Fruit fly (Drosophila melanogaster) whole organism, pupa: ENCODE measurements around the gene Atg5.

Source experiments
- CG10348 ChIP-seq: fragments of 200-800 bp; sonication (Bioruptor generic); IDR thresholded peaks from 2 replicates; pipeline ENCODE4 v1.3.6; 2022; ENCODE audit warnings: missing biosample characterization, missing genetic modification characterization
- CG12605 ChIP-seq: fragments of 200-800 bp; sonication (Bioruptor generic); IDR thresholded peaks from 2 replicates; pipeline ENCODE4 v1.3.6; 2022; ENCODE audit warnings: missing biosample characterization, missing genetic modification characterization
- CG13204 ChIP-seq: fragments of 200-800 bp; sonication (Bioruptor generic); optimal IDR thresholded peaks from 2 replicates; lab custom pipeline; 2018; ENCODE audit warnings: missing biosample characterization, mild to moderate bottlenecking, missing genetic modification characterization, moderate library complexity
- CG14655 ChIP-seq: fragments of 200-800 bp; sonication (Bioruptor generic); optimal IDR thresholded peaks from 3 replicates; lab custom pipeline; 2017; ENCODE audit warnings: mild to moderate bottlenecking, missing biosample characterization, missing genetic modification reagents, missing genetic modification characterization
- CG15710 ChIP-seq: fragments of 200-800 bp; sonication (Bioruptor generic); optimal IDR thresholded peaks from 2 replicates; lab custom pipeline; 2018; ENCODE audit warnings: missing biosample characterization, mild to moderate bottlenecking, missing genetic modification characterization, moderate library complexity
- CG17806 ChIP-seq: fragments of 200-800 bp; sonication (Bioruptor generic); optimal IDR thresholded peaks from 2 replicates; lab custom pipeline; 2018; ENCODE audit warnings: missing biosample characterization, mild to moderate bottlenecking, missing genetic modification characterization, moderate library complexity
- CG32121 ChIP-seq: fragments of 200-800 bp; sonication (Bioruptor generic); IDR thresholded peaks from 2 replicates; pipeline ENCODE4 v1.3.6; 2022; ENCODE audit warnings: missing biosample characterization, missing genetic modification characterization
- CG34367 ChIP-seq: fragments of 200-800 bp; sonication (Bioruptor generic); optimal IDR thresholded peaks from 2 replicates; lab custom pipeline; 2018; ENCODE audit warnings: missing biosample characterization, mild to moderate bottlenecking, missing genetic modification characterization
- CG4496 ChIP-seq: fragments of 200-800 bp; sonication (Bioruptor generic); IDR thresholded peaks from 3 replicates; pipeline ENCODE4 v1.3.6; 2022; ENCODE audit warnings: missing biosample characterization, missing genetic modification characterization
- CG8159 ChIP-seq: fragments of 200-800 bp; sonication (Bioruptor generic); optimal IDR thresholded peaks from 3 replicates; lab custom pipeline; 2018; ENCODE audit warnings: missing biosample characterization, mild to moderate bottlenecking, missing genetic modification characterization, moderate library complexity
- CG8301 ChIP-seq: fragments of 200-800 bp; sonication (Bioruptor generic); optimal IDR thresholded peaks from 2 replicates; lab custom pipeline; 2018; ENCODE audit warnings: missing biosample characterization, mild to moderate bottlenecking, missing genetic modification characterization
- CG9948 ChIP-seq: fragments of 200-800 bp; sonication (Bioruptor generic); optimal IDR thresholded peaks from 2 replicates; lab custom pipeline; 2018; ENCODE audit warnings: missing biosample characterization, mild to moderate bottlenecking, missing genetic modification characterization, moderate library complexity
- D1 ChIP-seq: fragments of 200-800 bp; sonication (Bioruptor generic); optimal IDR thresholded peaks from 2 replicates; lab custom pipeline; 2018; ENCODE audit warnings: missing biosample characterization, mild to moderate bottlenecking, missing genetic modification characterization, moderate library complexity
- EcR ChIP-seq: fragments of 200-800 bp; sonication (Bioruptor generic); optimal IDR thresholded peaks from 3 replicates; lab custom pipeline; 2019; ENCODE audit warnings: missing biosample characterization, missing genetic modification characterization, mild to moderate bottlenecking, moderate library complexity, missing genetic modification reagents
- Ets98B ChIP-seq: fragments of 200-800 bp; sonication (Bioruptor generic); IDR thresholded peaks from 2 replicates; pipeline ENCODE4 v1.3.6; 2022; ENCODE audit warnings: missing biosample characterization, missing genetic modification characterization
- Pif1A ChIP-seq: fragments of 200-800 bp; sonication (Bioruptor generic); optimal IDR thresholded peaks from 3 replicates; lab custom pipeline; 2016; ENCODE audit warnings: missing biosample characterization, missing genetic modification characterization
- Pif1B ChIP-seq: fragments of 200-800 bp; sonication (Bioruptor generic); optimal IDR thresholded peaks from 3 replicates; lab custom pipeline; 2016; ENCODE audit warnings: missing biosample characterization, missing genetic modification characterization
- Snoo ChIP-seq: fragments of 200-800 bp; sonication (Bioruptor generic); optimal IDR thresholded peaks from 3 replicates; lab custom pipeline; 2017; ENCODE audit warnings: missing biosample characterization, mild to moderate bottlenecking, missing genetic modification characterization, inconsistent platforms
- fd96Ca ChIP-seq: fragments of 200-800 bp; sonication (Bioruptor generic); IDR thresholded peaks from 3 replicates; pipeline ENCODE4 v1.3.6; 2022; ENCODE audit warnings: missing biosample characterization, missing genetic modification characterization
- gl ChIP-seq: fragments of 200-800 bp; sonication (Bioruptor generic); optimal IDR thresholded peaks from 2 replicates; lab custom pipeline; 2018; ENCODE audit warnings: missing biosample characterization, mild to moderate bottlenecking, missing genetic modification characterization
- rn ChIP-seq: fragments of 200-800 bp; sonication (Bioruptor generic); IDR thresholded peaks from 2 replicates; pipeline ENCODE4 v1.3.6; 2022; ENCODE audit warnings: missing biosample characterization, missing genetic modification characterization

Gene Atg5

DNA sequence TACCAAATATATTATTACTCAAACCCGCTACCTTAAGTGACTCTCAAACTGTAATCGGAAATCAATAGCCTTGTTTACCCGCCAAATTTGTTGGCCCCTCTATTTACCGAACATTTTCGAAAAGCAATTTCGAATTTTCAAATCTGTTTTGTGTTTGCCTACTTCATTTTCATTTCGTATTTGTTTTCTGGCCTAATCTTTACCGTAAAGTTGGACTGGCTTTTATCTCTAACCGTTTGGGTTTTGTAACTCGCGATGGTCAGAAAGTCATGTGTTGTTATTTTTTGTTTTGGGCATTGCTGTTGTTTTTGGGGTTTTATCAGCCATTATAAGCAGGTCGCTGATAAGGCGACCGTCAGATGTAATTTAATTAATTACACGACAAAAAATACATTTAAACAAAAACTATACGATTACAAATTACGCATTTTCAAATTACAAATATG is 9.8 kb upstream of the Atg5 start:
- no peak for TF ChIP-seq CG17806 (tag; lab: Kevin White, UChicago)
- TF ChIP-seq D1, result no peak
- no peak for TF ChIP-seq CG4496
- no peak for TF ChIP-seq Ets98B
- no peak for TF ChIP-seq CG34367 (tag; lab: Kevin White, UChicago)

DNA sequence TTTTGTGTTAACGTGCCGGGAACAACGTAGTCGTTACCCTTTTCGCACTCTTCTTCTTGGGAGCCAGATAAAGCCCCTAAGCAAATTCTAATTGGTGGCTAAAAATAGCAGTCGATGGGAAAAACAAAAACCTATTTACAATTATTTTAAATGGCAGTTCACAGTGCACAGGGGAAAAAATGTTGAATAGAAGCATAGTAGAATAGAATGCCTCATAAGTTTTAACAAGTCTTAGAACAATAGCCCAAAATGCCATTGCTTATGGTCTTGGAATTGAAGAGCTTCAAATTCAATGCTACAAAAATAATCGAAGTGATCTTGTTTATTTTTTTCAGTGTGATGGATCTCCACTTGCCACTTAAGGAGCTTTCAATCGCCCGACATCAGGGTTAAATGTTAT is 8.9 kb upstream of the Atg5 start:
- TF ChIP-seq CG12605, result no peak
- TF ChIP-seq Ets98B, result no peak
- no peak for TF ChIP-seq Pif1B (GFP tag; lab: Kevin White, UChicago)
- TF ChIP-seq fd96Ca (GFP tag; lab: Robert Waterston, UW), result no peak
- no peak for TF ChIP-seq CG13204 (GFP tag; lab: Kevin White, UChicago)
- no peak for TF ChIP-seq rn (GFP tag; lab: Robert Waterston, UW)
- TF ChIP-seq EcR (GFP tag; lab: Kevin White, UChicago), result no peak
- peak; percentile 1 for TF ChIP-seq CG8301 (tag; lab: Kevin White, UChicago)
- no peak for TF ChIP-seq CG32121
- no peak for TF ChIP-seq D1
- no peak for TF ChIP-seq CG8159 (tag; lab: Kevin White, UChicago)
- no peak for TF ChIP-seq CG9948 (tag; lab: Kevin White, UChicago)
- TF ChIP-seq CG34367 (tag; lab: Kevin White, UChicago), result no peak
- TF ChIP-seq CG14655 (GFP tag; lab: Kevin White, UChicago), result peak; percentile 35
- no peak for TF ChIP-seq CG10348
- no peak for TF ChIP-seq Pif1A
- no peak for TF ChIP-seq gl (tag; lab: Kevin White, UChicago)
- TF ChIP-seq CG17806 (tag; lab: Kevin White, UChicago), result peak; percentile 6
- TF ChIP-seq CG4496, result peak; percentile 29; the same call in 1 of the 3 replicates
- TF ChIP-seq Snoo (tag; lab: Kevin White, UChicago), result no peak
- TF ChIP-seq CG15710 (tag; lab: Kevin White, UChicago), result no peak

dm6 chrX:7332091-7332490 is 8.5 kb upstream of the Atg5 start, which contains the start of gene CG42780:
Gene CG42780, minus strand, starts transcription at chrX:7332191.
- no peak for TF ChIP-seq CG15710 (tag; lab: Kevin White, UChicago)
- no peak for TF ChIP-seq fd96Ca (GFP tag; lab: Robert Waterston, UW)
- no peak for TF ChIP-seq Ets98B
- no peak for TF ChIP-seq EcR (GFP tag; lab: Kevin White, UChicago)
- TF ChIP-seq gl (tag; lab: Kevin White, UChicago), result no peak

dm6 chrX:7328746-7329145 is 5.2 kb upstream of the Atg5 start, which contains the start of gene Acsf3:
Gene Acsf3, plus strand, starts transcription at chrX:7329046.
- TF ChIP-seq gl (tag; lab: Kevin White, UChicago), result no peak

DNA sequence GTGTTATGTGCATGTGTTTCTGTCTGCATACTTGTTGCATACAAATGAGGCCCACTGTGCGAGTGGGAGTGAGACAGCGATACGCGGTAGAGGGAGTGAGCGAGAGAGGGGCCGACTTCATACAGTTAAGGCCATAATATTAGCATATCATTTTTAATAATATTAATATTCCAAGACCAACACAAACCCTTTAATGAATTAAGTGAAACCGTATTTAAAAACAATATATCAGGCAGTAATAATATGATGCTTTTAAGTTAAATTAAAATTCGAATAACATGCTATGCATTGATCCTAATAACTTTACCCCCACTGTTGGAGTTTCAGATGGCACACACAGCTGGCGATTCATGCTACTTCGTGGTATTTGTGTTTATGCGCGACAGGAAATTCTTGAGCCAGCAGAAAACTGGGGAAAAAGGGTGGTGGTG is 1.3 kb upstream of the Atg5 start:
- TF ChIP-seq CG15710 (tag; lab: Kevin White, UChicago) (peak; percentile 98), CG8159 (tag; lab: Kevin White, UChicago) (peak; percentile 99), gl (tag; lab: Kevin White, UChicago) (peak; percentile 95), Ets98B (peak; percentile 97), CG14655 (GFP tag; lab: Kevin White, UChicago) (peak; percentile 98), CG4496 (peak; percentile 98), CG9948 (tag; lab: Kevin White, UChicago) (peak; percentile 98), D1 (peak; percentile 96), Snoo (tag; lab: Kevin White, UChicago) (peak; percentile 96), CG13204 (GFP tag; lab: Kevin White, UChicago) (peak; percentile 95), CG34367 (tag; lab: Kevin White, UChicago) (peak; percentile 98), CG10348 (peak; percentile 79), CG32121 (peak; percentile 98), CG12605 (peak; percentile 98), EcR (GFP tag; lab: Kevin White, UChicago) (peak; percentile 70), Pif1B (GFP tag; lab: Kevin White, UChicago) (peak; percentile 96), Pif1A (peak; percentile 95), fd96Ca (GFP tag; lab: Robert Waterston, UW) (peak; percentile 89), CG17806 (tag; lab: Kevin White, UChicago) (peak; percentile 99), CG8301 (tag; lab: Kevin White, UChicago) (peak; percentile 98), rn (GFP tag; lab: Robert Waterston, UW) (peak; percentile 90)

dm6 chrX:7321829-7322228 is 1.7 kb downstream of the Atg5 start:
- TF ChIP-seq CG34367 (tag; lab: Kevin White, UChicago), result no peak
- no peak for TF ChIP-seq Pif1A
- no peak for TF ChIP-seq fd96Ca (GFP tag; lab: Robert Waterston, UW)
- no peak for TF ChIP-seq CG12605
- TF ChIP-seq CG9948 (tag; lab: Kevin White, UChicago), result no peak
- TF ChIP-seq CG14655 (GFP tag; lab: Kevin White, UChicago), result no peak
- TF ChIP-seq CG10348, result no peak
- no peak for TF ChIP-seq rn (GFP tag; lab: Robert Waterston, UW)
- no peak for TF ChIP-seq CG32121
- TF ChIP-seq CG8159 (tag; lab: Kevin White, UChicago), result no peak
- no peak for TF ChIP-seq CG13204 (GFP tag; lab: Kevin White, UChicago)
- no peak for TF ChIP-seq Snoo (tag; lab: Kevin White, UChicago)
- TF ChIP-seq Pif1B (GFP tag; lab: Kevin White, UChicago), result no peak
- TF ChIP-seq CG4496, result no peak
- no peak for TF ChIP-seq gl (tag; lab: Kevin White, UChicago)
- TF ChIP-seq CG8301 (tag; lab: Kevin White, UChicago), result no peak
- TF ChIP-seq CG15710 (tag; lab: Kevin White, UChicago), result no peak
